Worm (Caenorhabditis elegans) whole organism, L2 larva: ENCODE measurements around the gene sdz-32.

Experiments
- C34F6.9 ChIP-seq: fragments of 150-350 bp; optimal IDR thresholded peaks from 2 replicates; lab custom pipeline; 2014; ENCODE audit warnings: missing biosample characterization, missing genetic modification characterization
- F13H6.1 ChIP-seq: sonication (generic microtip); optimal IDR thresholded peaks from 2 replicates; lab custom pipeline; 2016; ENCODE audit warnings: missing genetic modification characterization, missing compliant biosample characterization
- R02D3.7 ChIP-seq: fragments of 150-350 bp; optimal IDR thresholded peaks from 2 replicates; lab custom pipeline; 2014; ENCODE audit warnings: missing biosample characterization, missing genetic modification characterization
- ZK546.5 ChIP-seq: sonication (generic microtip); optimal IDR thresholded peaks from 2 replicates; lab custom pipeline; 2017; ENCODE audit warnings: missing biosample characterization, missing genetic modification characterization
- alr-1 ChIP-seq: fragments of 150-350 bp; optimal IDR thresholded peaks from 2 replicates; lab custom pipeline; 2014; ENCODE audit warnings: missing biosample characterization, missing genetic modification characterization
- aly-2 ChIP-seq: fragments of 150-350 bp; optimal IDR thresholded peaks from 2 replicates; lab custom pipeline; 2014; ENCODE audit warnings: missing biosample characterization, missing genetic modification characterization
- ama-1 ChIP-seq: fragments of 150-350 bp; optimal IDR thresholded peaks from 2 replicates; lab custom pipeline; 2018; ENCODE audit warnings: inconsistent platforms
- blmp-1 ChIP-seq: sonication (generic microtip); optimal IDR thresholded peaks from 2 replicates; lab custom pipeline; 2017; ENCODE audit warnings: missing genetic modification characterization, mild to moderate bottlenecking, missing compliant biosample characterization, antibody characterized with exemption, moderate library complexity; ENCODE audit not compliant: insufficient read depth
- ceh-16 ChIP-seq: fragments of 150-350 bp; optimal IDR thresholded peaks from 2 replicates; lab custom pipeline; 2014; ENCODE audit warnings: missing biosample characterization, missing genetic modification characterization
- crh-2 ChIP-seq: sonication (generic microtip); optimal IDR thresholded peaks from 2 replicates; lab custom pipeline; 2017; ENCODE audit warnings: missing biosample characterization, missing genetic modification characterization
- dmd-4 ChIP-seq: sonication (generic microtip); optimal IDR thresholded peaks from 2 replicates; lab custom pipeline; 2017; ENCODE audit warnings: missing biosample characterization, missing genetic modification characterization
- elt-1 ChIP-seq: fragments of 150-350 bp; optimal IDR thresholded peaks from 2 replicates; lab custom pipeline; 2014; ENCODE audit warnings: missing biosample characterization, missing genetic modification characterization
- elt-3 ChIP-seq: sonication (generic microtip); optimal IDR thresholded peaks from 2 replicates; lab custom pipeline; 2017; ENCODE audit warnings: missing biosample characterization, missing genetic modification characterization
- fos-1 ChIP-seq: fragments of 150-350 bp; optimal IDR thresholded peaks from 2 replicates; lab custom pipeline; 2014; ENCODE audit warnings: missing biosample characterization, missing genetic modification characterization
- gmeb-1 ChIP-seq: fragments of 150-350 bp; optimal IDR thresholded peaks from 2 replicates; lab custom pipeline; 2014; ENCODE audit warnings: missing biosample characterization, missing genetic modification characterization
- lin-11 ChIP-seq: fragments of 150-350 bp; sonication (generic microtip); optimal IDR thresholded peaks from 2 replicates; lab custom pipeline; 2014; ENCODE audit warnings: missing biosample characterization, missing genetic modification characterization, inconsistent platforms, mixed read lengths
- lin-13 ChIP-seq: fragments of 150-350 bp; optimal IDR thresholded peaks from 2 replicates; lab custom pipeline; 2014; ENCODE audit warnings: missing biosample characterization, missing genetic modification reagents, missing genetic modification characterization
- lin-39 ChIP-seq: fragments of 150-350 bp; optimal IDR thresholded peaks from 2 replicates; lab custom pipeline; 2014; ENCODE audit warnings: missing biosample characterization, missing genetic modification reagents, missing genetic modification characterization
- lsy-2 ChIP-seq, 2 experiments: fragments of 150-350 bp in 1 of 2; sonication (generic microtip) in 1 of 2; optimal IDR thresholded peaks; 2 replicates each; lab custom pipeline; 2014 to 2017; ENCODE audit warnings: missing biosample characterization in 2 of 2, missing genetic modification characterization in 2 of 2
- mab-5 ChIP-seq: fragments of 150-350 bp; optimal IDR thresholded peaks from 2 replicates; lab custom pipeline; 2014; ENCODE audit warnings: missing biosample characterization, missing genetic modification characterization
- nhr-10 ChIP-seq: sonication (generic microtip); optimal IDR thresholded peaks from 2 replicates; lab custom pipeline; 2017; ENCODE audit warnings: missing biosample characterization, missing genetic modification characterization
- nhr-11 ChIP-seq: fragments of 150-350 bp; optimal IDR thresholded peaks from 2 replicates; lab custom pipeline; 2014; ENCODE audit warnings: missing biosample characterization, missing genetic modification characterization
- nhr-129 ChIP-seq: fragments of 150-350 bp; optimal IDR thresholded peaks from 2 replicates; lab custom pipeline; 2014; ENCODE audit warnings: missing biosample characterization, missing genetic modification characterization
- nhr-23 ChIP-seq: fragments of 150-350 bp; optimal IDR thresholded peaks from 2 replicates; lab custom pipeline; 2014; ENCODE audit warnings: missing biosample characterization, missing genetic modification reagents, missing genetic modification characterization
- nhr-237 ChIP-seq: fragments of 150-350 bp; optimal IDR thresholded peaks from 2 replicates; lab custom pipeline; 2014; ENCODE audit warnings: missing biosample characterization, missing genetic modification characterization
- nhr-25 ChIP-seq: fragments of 150-350 bp; sonication (generic microtip); optimal IDR thresholded peaks from 3 replicates; lab custom pipeline; 2014; ENCODE audit warnings: missing biosample characterization, missing genetic modification characterization
- nhr-6 ChIP-seq: fragments of 150-350 bp; optimal IDR thresholded peaks from 2 replicates; lab custom pipeline; 2014; ENCODE audit warnings: missing biosample characterization, missing genetic modification characterization
- nhr-77 ChIP-seq: fragments of 150-350 bp; optimal IDR thresholded peaks from 2 replicates; lab custom pipeline; 2014; ENCODE audit warnings: missing biosample characterization, missing genetic modification characterization
- peb-1 ChIP-seq: fragments of 150-350 bp; optimal IDR thresholded peaks from 2 replicates; lab custom pipeline; 2014; ENCODE audit warnings: missing biosample characterization, missing genetic modification characterization
- sem-4 ChIP-seq: fragments of 150-350 bp; optimal IDR thresholded peaks from 2 replicates; lab custom pipeline; 2014; ENCODE audit warnings: missing biosample characterization, missing genetic modification reagents, missing genetic modification characterization
- skn-1 ChIP-seq: sonication (generic microtip); optimal IDR thresholded peaks from 2 replicates; lab custom pipeline; 2017; ENCODE audit warnings: missing biosample characterization, missing genetic modification characterization
- sma-3 ChIP-seq: sonication (generic microtip); optimal IDR thresholded peaks from 2 replicates; lab custom pipeline; 2016; ENCODE audit warnings: missing genetic modification reagents, missing genetic modification characterization, missing compliant biosample characterization
- sma-9 ChIP-seq, 2 experiments: fragments of 150-350 bp in 1 of 2; sonication (generic microtip) in 1 of 2; optimal IDR thresholded peaks; 2 replicates each; lab custom pipeline; 2014 to 2016; ENCODE audit warnings: missing genetic modification characterization in 2 of 2, mild to moderate bottlenecking in 1 of 2, missing biosample characterization in 1 of 2, missing compliant biosample characterization in 1 of 2, missing genetic modification reagents in 1 of 2, moderate library complexity in 1 of 2
- unc-39 ChIP-seq: fragments of 150-350 bp; optimal IDR thresholded peaks from 2 replicates; lab custom pipeline; 2014; ENCODE audit warnings: missing biosample characterization, missing genetic modification characterization
- unc-55 ChIP-seq: fragments of 150-350 bp; sonication (generic microtip); optimal IDR thresholded peaks from 3 replicates; lab custom pipeline; 2014; ENCODE audit warnings: missing biosample characterization, missing genetic modification reagents, missing genetic modification characterization
- unc-62 ChIP-seq: fragments of 150-350 bp; optimal IDR thresholded peaks from 2 replicates; lab custom pipeline; 2014; ENCODE audit warnings: missing biosample characterization, missing genetic modification reagents, missing genetic modification characterization
- zag-1 ChIP-seq: fragments of 150-350 bp; optimal IDR thresholded peaks from 2 replicates; lab custom pipeline; 2014; ENCODE audit warnings: missing biosample characterization, missing genetic modification characterization
- ztf-11 ChIP-seq: sonication (generic microtip); optimal IDR thresholded peaks from 2 replicates; lab custom pipeline; 2017; ENCODE audit warnings: missing biosample characterization, missing genetic modification characterization

The sdz-32 gene

ce11 chrII:3476536-3476935 is 2.7 kb downstream of the sdz-32 start:
- TF ChIP-seq nhr-25 (tag; lab: Kevin White, UChicago), result no peak
- no peak for TF ChIP-seq aly-2
- TF ChIP-seq nhr-77 (tag; lab: Kevin White, UChicago), result no peak
- no peak for TF ChIP-seq dmd-4 (tag; lab: Kevin White, UChicago)
- no peak for TF ChIP-seq zag-1 (tag; lab: Kevin White, UChicago)
- no peak for TF ChIP-seq lin-13
- no peak for TF ChIP-seq nhr-237 (tag; lab: Kevin White, UChicago)
- no peak for TF ChIP-seq nhr-10 (tag; lab: Kevin White, UChicago)
- TF ChIP-seq ztf-11, result no peak
- no peak for TF ChIP-seq ZK546.5 (tag; lab: Kevin White, UChicago)
- TF ChIP-seq F13H6.1 (tag; lab: Kevin White, UChicago), result no peak
- TF ChIP-seq mab-5 (tag; lab: Kevin White, UChicago), result no peak
- TF ChIP-seq nhr-129 (tag; lab: Kevin White, UChicago), result no peak
- TF ChIP-seq ceh-16 (tag; lab: Kevin White, UChicago), result no peak
- no peak for TF ChIP-seq lin-11 (tag; lab: Kevin White, UChicago)
- TF ChIP-seq crh-2 (tag; lab: Kevin White, UChicago), result no peak
- no peak for TF ChIP-seq ama-1 (lab: Kevin White, UChicago)
- TF ChIP-seq sma-3 (GFP tag; lab: Kevin White, UChicago), result no peak
- TF ChIP-seq sma-9 (GFP tag; optimal IDR thresholded peaks at IDR 0.05; lab: Kevin White, UChicago), result no peak
- no peak for TF ChIP-seq sma-9 (tag; optimal IDR thresholded peaks at IDR 0.05; lab: Kevin White, UChicago)

ce11 chrII:3477171-3477570 is 3.3 kb downstream of the sdz-32 start, which contains the start of gene fbxb-104:
Gene fbxb-104, minus strand, starts transcription at chrII:3477271.
- TF ChIP-seq fos-1 (tag; lab: Kevin White, UChicago) (no peak), alr-1 (tag; lab: Kevin White, UChicago) (no peak), skn-1 (no peak), blmp-1 (tag; lab: Kevin White, UChicago) (no peak), ZK546.5 (tag; lab: Kevin White, UChicago) (no peak), gmeb-1 (tag; lab: Kevin White, UChicago) (no peak), sma-9 (GFP tag; optimal IDR thresholded peaks at IDR 0.05; lab: Kevin White, UChicago) (no peak), sma-9 (tag; optimal IDR thresholded peaks at IDR 0.05; lab: Kevin White, UChicago) (no peak), R02D3.7 (tag; lab: Kevin White, UChicago) (no peak), nhr-25 (tag; lab: Kevin White, UChicago) (no peak), F13H6.1 (tag; lab: Kevin White, UChicago) (no peak), elt-3 (tag; lab: Kevin White, UChicago) (no peak), zag-1 (tag; lab: Kevin White, UChicago) (no peak)

- no peak for TF ChIP-seq unc-39 (tag; lab: Kevin White, UChicago)
- no peak for TF ChIP-seq peb-1 (tag; lab: Kevin White, UChicago)
- no peak for TF ChIP-seq nhr-23 (tag; lab: Kevin White, UChicago)
- TF ChIP-seq ceh-16 (tag; lab: Kevin White, UChicago), result no peak
- TF ChIP-seq C34F6.9 (tag; lab: Kevin White, UChicago), result no peak
- TF ChIP-seq F13H6.1 (tag; lab: Kevin White, UChicago), result no peak
Measured at ce11 chrII:3481584-3481983, 7.7 kb downstream of the sdz-32 start, which contains the start of gene Y49F6B.8. Gene Y49F6B.8, minus strand, starts transcription at chrII:3481684.

- no peak for TF ChIP-seq nhr-25 (tag; lab: Kevin White, UChicago)
- no peak for TF ChIP-seq elt-1 (tag; lab: Kevin White, UChicago)
- no peak for TF ChIP-seq crh-2 (tag; lab: Kevin White, UChicago)
- TF ChIP-seq skn-1, result no peak
- TF ChIP-seq unc-62 (GFP tag; lab: Kevin White, UChicago), result no peak
- peak; percentile 53 for TF ChIP-seq sma-3 (GFP tag; lab: Kevin White, UChicago)
- no peak for TF ChIP-seq lin-39 (tag; lab: Kevin White, UChicago)
- no peak for TF ChIP-seq nhr-23 (tag; lab: Kevin White, UChicago)
- no peak for TF ChIP-seq fos-1 (tag; lab: Kevin White, UChicago)
- peak; percentile 74 for TF ChIP-seq lin-13
- TF ChIP-seq lsy-2 (tag; optimal IDR thresholded peaks at IDR 0.05; lab: Kevin White, UChicago), result peak in 1 of 2 experiments; percentile 37
- TF ChIP-seq unc-39 (tag; lab: Kevin White, UChicago), result no peak
- TF ChIP-seq mab-5 (tag; lab: Kevin White, UChicago), result peak; percentile 27
- TF ChIP-seq F13H6.1 (tag; lab: Kevin White, UChicago), result peak; percentile 41
- no peak for TF ChIP-seq aly-2
- TF ChIP-seq dmd-4 (tag; lab: Kevin White, UChicago), result no peak
- TF ChIP-seq sma-9 (GFP tag; optimal IDR thresholded peaks at IDR 0.05; lab: Kevin White, UChicago), result no peak
- no peak for TF ChIP-seq sma-9 (tag; optimal IDR thresholded peaks at IDR 0.05; lab: Kevin White, UChicago)
- no peak for TF ChIP-seq sem-4 (tag; lab: Kevin White, UChicago)
- TF ChIP-seq nhr-11, result no peak
- TF ChIP-seq unc-55, result peak; percentile 79
- TF ChIP-seq nhr-6 (tag; lab: Kevin White, UChicago), result no peak
- peak; percentile 67 for TF ChIP-seq C34F6.9 (tag; lab: Kevin White, UChicago)
Measured at ce11 chrII:3482231-3482630, 8.4 kb downstream of the sdz-32 start, which contains the start of gene smu-2. Gene smu-2, plus strand, starts transcription at chrII:3482408.
